Worm (Caenorhabditis elegans) whole organism, L4 larva: Measurements from ENCODE around the gene irld-59.
A peak's percentile ranks its signal among the peaks of the same experiment; 100 is the strongest.
"Not testable (repeated sequence)": the region's sequence is repeated elsewhere in the genome, so short reads cannot be mapped to it uniquely, and the experiment has no call there.

ENCODE experiments used
- F26F4.8 ChIP-seq: fragments of 200-800 bp; sonication (Bioruptor generic); conservative IDR thresholded peaks from 2 replicates; pipeline ENCODE4 v1.3.6; 2022; ENCODE audit warnings: missing genetic modification characterization, missing compliant biosample characterization
- T20F7.1 ChIP-seq: fragments of 200-800 bp; sonication (Bioruptor generic); optimal IDR thresholded peaks from 2 replicates; lab custom pipeline; 2018; ENCODE audit warnings: mild to moderate bottlenecking, missing genetic modification characterization, missing compliant biosample characterization
- T26A8.4 ChIP-seq: fragments of 200-800 bp; sonication (Bioruptor generic); IDR thresholded peaks from 2 replicates; pipeline ENCODE4 v1.3.6; 2022; ENCODE audit warnings: missing genetic modification characterization, missing compliant biosample characterization
- ceh-32 ChIP-seq: sonication (generic microtip); optimal IDR thresholded peaks from 2 replicates; lab custom pipeline; 2016; ENCODE audit warnings: mild to moderate bottlenecking, missing genetic modification characterization, missing compliant biosample characterization; ENCODE audit not compliant: poor library complexity
- ceh-44 ChIP-seq: fragments of 200-800 bp; sonication (Bioruptor generic); IDR thresholded peaks from 2 replicates; pipeline ENCODE4 v1.3.6; 2022; ENCODE audit warnings: missing genetic modification reagents, missing genetic modification characterization, missing compliant biosample characterization
- ces-1 ChIP-seq: fragments of 150-350 bp; sonication (generic microtip); optimal IDR thresholded peaks from 4 replicates; lab custom pipeline; 2014; ENCODE audit warnings: missing biosample characterization, missing genetic modification reagents, missing genetic modification characterization
- daf-16 ChIP-seq, 3 experiments: sonication (generic microtip); optimal IDR thresholded peaks; 2 replicates each; lab custom pipeline; 2016 to 2017; ENCODE audit warnings: missing genetic modification characterization in 3 of 3, missing genetic modification reagents in 3 of 3, mild to moderate bottlenecking in 2 of 3, missing compliant biosample characterization in 2 of 3, missing biosample characterization in 1 of 3, moderate library complexity in 1 of 3
- daf-8 ChIP-seq: fragments of 200-800 bp; sonication (Bioruptor generic); IDR thresholded peaks from 2 replicates; pipeline ENCODE4 v1.3.6; 2022; ENCODE audit warnings: missing genetic modification characterization, missing compliant biosample characterization
- duxl-1 ChIP-seq: sonication (generic microtip); optimal IDR thresholded peaks from 2 replicates; lab custom pipeline; 2016; ENCODE audit warnings: mild to moderate bottlenecking, missing genetic modification characterization, moderate library complexity, missing compliant biosample characterization; ENCODE audit not compliant: poor library complexity
- hmg-1.1 ChIP-seq: fragments of 200-800 bp; sonication (Bioruptor generic); IDR thresholded peaks from 2 replicates; pipeline ENCODE4 v1.3.6; 2022; ENCODE audit warnings: missing genetic modification reagents, missing genetic modification characterization, missing compliant biosample characterization
- lim-7 ChIP-seq: fragments of 200-800 bp; sonication (Bioruptor generic); IDR thresholded peaks from 2 replicates; pipeline ENCODE4 v1.3.6; 2022; ENCODE audit warnings: missing genetic modification characterization, missing compliant biosample characterization
- lin-13 ChIP-seq: fragments of 150-350 bp; optimal IDR thresholded peaks from 2 replicates; lab custom pipeline; 2014; ENCODE audit warnings: missing biosample characterization, missing genetic modification reagents, missing genetic modification characterization
- lin-15B ChIP-seq: fragments of 150-350 bp; sonication (generic microtip); optimal IDR thresholded peaks from 3 replicates; lab custom pipeline; 2014; ENCODE audit warnings: missing biosample characterization, missing genetic modification characterization
- lin-29 ChIP-seq: fragments of 200-800 bp; sonication (Bioruptor generic); IDR thresholded peaks from 2 replicates; pipeline ENCODE4 v1.3.6; 2022; ENCODE audit warnings: missing genetic modification reagents, missing genetic modification characterization, missing compliant biosample characterization
- lin-38 ChIP-seq: fragments of 200-800 bp; sonication (Bioruptor generic); IDR thresholded peaks from 2 replicates; pipeline ENCODE4 v1.3.6; 2022; ENCODE audit warnings: missing genetic modification reagents, missing genetic modification characterization, missing compliant biosample characterization
- lsy-2 ChIP-seq, 2 experiments: fragments of 150-350 bp in 1 of 2; sonication (generic microtip) in 1 of 2; optimal IDR thresholded peaks; 2 replicates each; lab custom pipeline; 2014 to 2017; ENCODE audit warnings: missing biosample characterization in 2 of 2, missing genetic modification characterization in 2 of 2
- mxl-2 ChIP-seq: fragments of 200-800 bp; sonication (Bioruptor generic); conservative IDR thresholded peaks from 2 replicates; pipeline ENCODE4 v1.3.6; 2022; ENCODE audit warnings: missing genetic modification reagents, missing genetic modification characterization, missing compliant biosample characterization
- nhr-48 ChIP-seq: sonication (generic microtip); optimal IDR thresholded peaks from 2 replicates; lab custom pipeline; 2016; ENCODE audit warnings: mild to moderate bottlenecking, missing genetic modification characterization, missing compliant biosample characterization
- pha-4 ChIP-seq, 2 experiments: fragments of 150-350 bp in 1 of 2; fragments of 200-800 bp in 1 of 2; sonication (Bioruptor generic) in 1 of 2; IDR thresholded peaks in 1 of 2; optimal IDR thresholded peaks in 1 of 2; 2 replicates each; pipeline versions ENCODE4 v1.3.6 to Lab custom; 2014 to 2022; ENCODE audit warnings: missing genetic modification characterization in 2 of 2, missing genetic modification reagents in 2 of 2, missing biosample characterization in 1 of 2, missing compliant biosample characterization in 1 of 2
- set-16 ChIP-seq: fragments of 200-800 bp; sonication (Bioruptor generic); IDR thresholded peaks from 2 replicates; pipeline ENCODE4 v1.3.6; 2022; ENCODE audit warnings: missing genetic modification reagents, missing genetic modification characterization, missing compliant biosample characterization
- snpc-1.2 ChIP-seq: fragments of 200-800 bp; sonication (Bioruptor generic); IDR thresholded peaks from 2 replicates; pipeline ENCODE4 v1.3.6; 2022; ENCODE audit warnings: missing genetic modification reagents, missing genetic modification characterization, missing compliant biosample characterization
- unc-62 ChIP-seq, 3 experiments: fragments of 150-350 bp in 1 of 3; sonication (generic microtip); optimal IDR thresholded peaks in 2 of 3; peaks in 1 of 3; 1 replicate in 1 of 3; 2 replicates in 2 of 3; lab custom pipeline; 2014 to 2017; ENCODE audit warnings: missing biosample characterization in 3 of 3, missing genetic modification characterization in 3 of 3, missing genetic modification reagents in 3 of 3, missing genotype in 1 of 3

Gene irld-59

ce11 chrIV:15294040-15294439 lies 42.8 kb upstream of the irld-59 start, which contains the start of gene Y73F8A.10:
Y73F8A.10 (plus strand) TSS chrIV:15294340.
- TF ChIP-seq lim-7 (GFP tag; lab: Robert Waterston, UW) (no peak), T26A8.4 (no peak), hmg-1.1 (GFP tag; lab: Robert Waterston, UW) (no peak), F26F4.8 (GFP tag; lab: Robert Waterston, UW) (no peak), snpc-1.2 (GFP tag; lab: Robert Waterston, UW) (0 out of 2 replicates have a peak, but pooled peaks have one; percentile 53)

- TF ChIP-seq unc-62 (GFP tag; optimal IDR thresholded peaks at IDR 0.05 in 1 of 2; lab: Kevin White, UChicago) = peak in 1 of 2 experiments; percentile 72
- no peak for TF ChIP-seq unc-62 (tag; optimal IDR thresholded peaks at IDR 0.05; lab: Kevin White, UChicago)
- no peak for TF ChIP-seq duxl-1
Observed at ce11 chrIV:15300041-15300440, 36.8 kb upstream of the irld-59 start.

- TF ChIP-seq T20F7.1 = no peak
- TF ChIP-seq lin-29 (GFP tag; lab: Robert Waterston, UW) = no peak
- no peak for TF ChIP-seq ceh-44
- TF ChIP-seq, all 104 proteins: peak for 0
Observed at ce11 chrIV:15302151-15302550, 34.7 kb upstream of the irld-59 start, which contains the start of gene best-21. best-21 (plus strand) TSS chrIV:15302451.

ce11 chrIV:15310965-15311364 lies 25.9 kb upstream of the irld-59 start:
- peak; percentile 34 for TF ChIP-seq lin-38
- peak; percentile 97 for TF ChIP-seq snpc-1.2 (GFP tag; lab: Robert Waterston, UW)

- not testable (repeated sequence) for TF ChIP-seq nhr-48 (tag; lab: Kevin White, UChicago); ceh-32 (tag; lab: Kevin White, UChicago); lim-7 (GFP tag; lab: Robert Waterston, UW)
Observed at ce11 chrIV:15311590-15311989, 25.3 kb upstream of the irld-59 start, which contains the start of gene Y73F8A.12. Y73F8A.12 (minus strand) TSS chrIV:15311690.

- TF ChIP-seq daf-8 (GFP tag; lab: Robert Waterston, UW) (no peak), set-16 (GFP tag; lab: Robert Waterston, UW) (no peak), lin-38 (no peak), mxl-2 (GFP tag; lab: Robert Waterston, UW) (no peak), lin-15B (tag; lab: Kevin White, UChicago) (no peak), lsy-2 (tag; optimal IDR thresholded peaks at IDR 0.05; lab: Kevin White, UChicago) (no peak), lin-13 (GFP tag; lab: Kevin White, UChicago) (peak; percentile 3), daf-16 (GFP tag; optimal IDR thresholded peaks at IDR 0.05; lab: Kevin White, UChicago) (no peak), daf-16 (tag; optimal IDR thresholded peaks at IDR 0.05; lab: Kevin White, UChicago) (peak; percentile 55)
Observed at ce11 chrIV:15312008-15312407, 24.9 kb upstream of the irld-59 start, which contains the start of gene Y73F8A.13. Y73F8A.13 (plus strand) TSS chrIV:15312247.

ce11 chrIV:15315502-15315901 lies 21.4 kb upstream of the irld-59 start:
- TF ChIP-seq ces-1 (GFP tag; lab: Kevin White, UChicago) (no peak), unc-62 (GFP tag; optimal IDR thresholded peaks at IDR 0.05 in 1 of 2; lab: Kevin White, UChicago) (peak in 1 of 2 experiments; percentile 94), unc-62 (tag; optimal IDR thresholded peaks at IDR 0.05; lab: Kevin White, UChicago) (no peak), snpc-1.2 (GFP tag; lab: Robert Waterston, UW) (0 out of 2 replicates have a peak, but pooled peaks have one; percentile 31)

- peak; percentile 58; the same call in 1 of the 2 replicates for TF ChIP-seq F26F4.8 (GFP tag; lab: Robert Waterston, UW)
- peak; percentile 27; the same call in 1 of the 2 replicates for TF ChIP-seq pha-4 (GFP tag; IDR thresholded peaks at IDR 0.05; lab: Robert Waterston, UW)
- TF ChIP-seq pha-4 (tag; optimal IDR thresholded peaks at IDR 0.05; lab: Kevin White, UChicago) = not testable (repeated sequence)
- TF ChIP-seq snpc-1.2 (GFP tag; lab: Robert Waterston, UW) = peak; percentile 98
Observed at ce11 chrIV:15318320-15318719, 18.6 kb upstream of the irld-59 start.
